Fruit fly (Drosophila melanogaster): Measurements from ENCODE around the gene SF2.

The SF2 gene

DNA sequence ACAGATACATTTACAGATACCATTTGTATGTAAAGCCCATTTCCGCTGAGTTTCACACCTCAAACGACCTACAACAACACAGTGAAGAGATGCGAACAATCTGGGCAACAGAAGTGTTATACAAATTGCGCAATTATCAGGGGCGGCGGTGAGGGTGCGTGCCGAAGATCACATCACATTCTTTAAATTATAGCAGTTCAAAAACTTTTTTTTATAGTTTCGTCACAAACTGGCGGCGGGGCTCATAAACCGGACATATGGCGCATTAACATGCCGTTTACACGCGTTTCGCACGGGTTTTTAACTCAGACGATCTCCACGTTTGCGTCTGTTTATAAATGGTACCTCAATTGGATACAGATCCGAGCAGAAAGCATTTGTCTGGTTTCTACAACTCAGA lies 11.4 kb upstream of the SF2 start:
- TF ChIP-seq pan (optimal IDR thresholded peaks at IDR 0.05), result no peak
- TF ChIP-seq Dll (optimal IDR thresholded peaks at IDR 0.05), result no peak
- no peak for TF ChIP-seq EcR (GFP tag; optimal IDR thresholded peaks at IDR 0.05)
- no peak for TF ChIP-seq psq (optimal IDR thresholded peaks at IDR 0.05)

DNA sequence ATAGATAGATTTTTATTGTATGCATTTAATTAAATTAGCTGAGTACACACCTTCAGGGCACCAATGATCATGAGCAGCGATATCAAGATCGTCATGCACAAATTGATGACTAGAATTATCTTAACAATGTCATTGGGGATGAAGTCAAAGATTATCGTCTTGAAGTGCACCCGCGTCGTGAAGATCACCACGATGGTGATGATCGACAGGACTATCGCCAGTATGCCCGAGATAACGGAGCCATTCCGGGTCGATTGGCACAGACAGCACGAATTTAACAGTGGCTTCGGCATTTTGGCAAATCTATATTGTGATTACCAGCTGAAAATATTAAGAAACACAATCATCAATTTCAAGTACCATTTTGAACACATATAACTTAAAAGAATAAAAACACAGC lies 10.3 kb upstream of the SF2 start:
- TF ChIP-seq EcR (GFP tag; optimal IDR thresholded peaks at IDR 0.05) (no peak), Dll (optimal IDR thresholded peaks at IDR 0.05) (no peak), usp (GFP tag; optimal IDR thresholded peaks at IDR 0.05) (no peak), CG8478 (optimal IDR thresholded peaks at IDR 0.05) (no peak), psq (optimal IDR thresholded peaks at IDR 0.05) (no peak), pan (optimal IDR thresholded peaks at IDR 0.05) (no peak)

DNA sequence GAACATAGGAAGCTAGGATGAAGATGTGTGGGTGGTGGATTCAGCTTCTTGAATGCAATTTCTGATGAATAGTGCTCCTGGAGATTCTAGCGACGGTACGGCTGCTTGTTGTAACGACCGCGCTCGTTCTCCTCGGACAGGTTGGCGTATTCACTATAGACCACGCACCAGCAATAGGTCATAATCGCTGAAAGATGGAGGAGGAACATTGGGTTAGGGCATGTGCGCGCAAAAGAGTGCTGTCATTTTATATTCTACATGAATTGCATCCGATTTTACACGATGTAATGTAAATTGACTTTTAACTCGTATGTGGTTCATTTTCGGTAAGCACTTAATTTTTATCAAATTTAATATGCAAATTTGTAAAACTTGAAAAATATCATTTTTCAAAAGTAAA lies 9.3 kb upstream of the SF2 start:
- TF ChIP-seq psq (optimal IDR thresholded peaks at IDR 0.05) (no peak), usp (GFP tag; optimal IDR thresholded peaks at IDR 0.05) (no peak), EcR (GFP tag; optimal IDR thresholded peaks at IDR 0.05) (no peak), CG8478 (optimal IDR thresholded peaks at IDR 0.05) (no peak), Dll (optimal IDR thresholded peaks at IDR 0.05) (no peak), pan (optimal IDR thresholded peaks at IDR 0.05) (no peak)

DNA sequence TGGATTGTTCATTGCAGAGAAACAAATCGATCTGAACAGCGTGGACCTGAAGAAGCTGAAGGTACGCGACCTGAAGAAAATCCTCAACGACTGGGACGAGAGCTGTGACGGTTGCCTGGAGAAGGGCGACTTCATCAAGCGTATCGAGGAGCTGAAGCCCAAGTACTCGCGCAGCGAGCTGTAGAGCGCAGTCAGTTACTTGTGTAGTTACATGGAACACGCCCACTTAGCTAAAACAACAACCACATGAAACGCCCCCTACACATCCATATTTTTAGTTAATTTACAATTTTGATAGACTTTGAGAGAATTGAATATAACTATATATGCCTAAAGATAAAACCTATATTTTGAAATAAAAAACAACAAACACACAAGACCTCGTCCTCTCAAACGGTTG lies 8.6 kb upstream of the SF2 start:
- TF ChIP-seq usp (GFP tag; optimal IDR thresholded peaks at IDR 0.05), result no peak
- TF ChIP-seq Dll (optimal IDR thresholded peaks at IDR 0.05), result no peak
- no peak for TF ChIP-seq CG8478 (optimal IDR thresholded peaks at IDR 0.05)
- TF ChIP-seq EcR (GFP tag; optimal IDR thresholded peaks at IDR 0.05), result no peak
- no peak for TF ChIP-seq psq (optimal IDR thresholded peaks at IDR 0.05)
- TF ChIP-seq pan (optimal IDR thresholded peaks at IDR 0.05), result no peak

DNA sequence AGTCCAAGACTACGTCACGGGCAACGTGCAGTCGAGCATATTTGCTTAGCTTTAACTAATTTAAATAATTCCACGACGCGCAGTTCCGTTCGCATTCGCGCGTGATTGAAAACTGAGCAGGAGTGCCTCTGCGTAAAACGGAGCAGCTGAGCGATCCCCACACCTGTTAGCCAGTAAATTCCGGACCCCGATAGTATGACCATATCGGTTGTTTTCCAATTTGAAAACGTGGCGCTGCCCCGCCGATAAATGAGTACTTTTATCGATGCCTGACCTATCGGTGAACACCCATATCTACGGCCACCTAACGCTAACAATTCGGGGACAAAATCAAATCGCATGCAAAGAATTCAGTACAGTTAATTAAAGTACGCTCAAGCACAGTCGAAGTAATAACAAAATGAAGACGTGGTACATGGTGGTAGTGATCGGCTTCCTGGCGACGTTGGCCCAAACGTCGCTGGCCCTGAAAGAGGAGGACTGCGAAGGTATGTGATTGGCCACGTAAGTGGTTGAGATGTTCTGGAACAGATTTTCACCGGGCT lies 7.4 kb upstream of the SF2 start, which contains the start of the genes CG14879 and Manf:
CG14879 (minus strand) TSS at position 116 of the 545 bp plus-strand sequence.
Manf (plus strand) TSS at position 294 of the 545 bp plus-strand sequence.
- no peak for TF ChIP-seq EcR (GFP tag; optimal IDR thresholded peaks at IDR 0.05)

DNA sequence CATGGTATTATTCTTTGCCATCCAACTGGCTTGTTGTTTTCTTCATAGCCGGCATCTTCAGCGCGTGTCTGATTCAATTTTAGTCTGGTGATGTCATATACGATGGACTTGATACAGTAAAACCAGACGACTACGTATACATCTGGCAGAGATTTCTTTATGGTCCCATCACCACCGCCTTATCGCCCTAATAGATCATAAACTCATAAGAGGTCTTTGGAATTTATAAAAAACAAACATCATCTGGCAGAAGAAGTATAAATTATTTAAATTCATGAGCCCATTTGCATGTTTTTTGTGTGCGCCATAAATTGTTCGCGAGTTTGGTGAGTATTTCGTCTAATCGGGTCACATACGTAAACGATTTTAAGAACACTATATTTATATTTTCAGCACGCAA lies 6.5 kb upstream of the SF2 start:
- TF ChIP-seq usp (GFP tag; optimal IDR thresholded peaks at IDR 0.05) (no peak), CG8478 (optimal IDR thresholded peaks at IDR 0.05) (no peak), Dll (optimal IDR thresholded peaks at IDR 0.05) (no peak), pan (optimal IDR thresholded peaks at IDR 0.05) (no peak), psq (optimal IDR thresholded peaks at IDR 0.05) (no peak), EcR (GFP tag; optimal IDR thresholded peaks at IDR 0.05) (no peak)

DNA sequence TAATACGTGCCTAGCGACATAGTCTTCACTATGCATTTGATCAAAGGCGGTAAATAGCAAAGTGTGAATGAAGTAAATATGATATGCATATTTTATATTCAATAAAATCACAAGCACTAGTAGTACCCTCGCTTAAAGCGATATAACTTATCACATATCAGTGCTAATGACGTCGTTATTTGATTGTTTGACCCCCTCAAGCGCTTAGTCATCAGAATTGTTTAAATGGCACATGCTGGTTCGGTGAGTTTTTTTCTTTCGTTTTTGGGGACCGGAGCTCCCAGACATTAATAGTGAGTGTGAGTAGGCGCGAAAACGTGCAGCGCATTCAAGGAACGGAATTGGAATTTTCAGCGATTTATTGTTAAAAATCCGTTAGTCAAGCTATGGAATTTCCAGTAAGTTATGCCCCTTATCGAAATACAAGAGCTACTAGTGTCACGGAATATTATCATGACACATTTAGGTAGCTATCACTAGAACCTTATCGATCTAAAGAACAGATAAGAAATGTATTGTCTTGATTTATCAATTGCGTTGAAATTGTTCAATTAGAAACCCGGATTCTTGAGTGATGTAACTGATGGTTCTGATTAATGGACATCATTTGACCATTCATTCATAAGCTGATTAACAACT lies 6.0 kb upstream of the SF2 start:
- no peak for TF ChIP-seq psq (optimal IDR thresholded peaks at IDR 0.05)
- no peak for TF ChIP-seq CG8478 (optimal IDR thresholded peaks at IDR 0.05)
- TF ChIP-seq EcR (GFP tag; optimal IDR thresholded peaks at IDR 0.05), result no peak
- TF ChIP-seq Dll (optimal IDR thresholded peaks at IDR 0.05), result no peak
- TF ChIP-seq usp (GFP tag; optimal IDR thresholded peaks at IDR 0.05), result no peak
- no peak for TF ChIP-seq pan (optimal IDR thresholded peaks at IDR 0.05)

DNA sequence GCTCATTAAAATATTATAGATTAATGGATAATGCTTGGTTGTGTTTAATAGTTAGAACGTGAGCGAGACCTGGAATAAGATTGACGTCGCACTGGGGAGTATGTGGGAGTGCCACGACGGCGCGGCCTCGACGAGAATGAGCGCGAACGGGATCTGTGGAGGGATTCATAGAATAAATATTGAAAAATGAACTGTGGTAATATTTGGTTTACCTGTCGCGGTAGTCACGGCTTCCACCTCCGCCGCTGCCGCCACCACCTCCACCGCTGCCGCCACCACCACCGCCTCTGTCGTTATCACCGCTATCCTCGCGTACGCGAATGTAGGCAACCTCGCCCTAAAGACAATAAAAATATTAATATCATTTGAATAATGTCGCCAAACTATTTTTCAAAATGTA lies 1.2 kb downstream of the SF2 start:
- no peak for TF ChIP-seq usp (GFP tag; optimal IDR thresholded peaks at IDR 0.05)
- TF ChIP-seq Dll (optimal IDR thresholded peaks at IDR 0.05), result no peak
- no peak for TF ChIP-seq EcR (GFP tag; optimal IDR thresholded peaks at IDR 0.05)
- TF ChIP-seq CG8478 (optimal IDR thresholded peaks at IDR 0.05), result no peak
- TF ChIP-seq psq (optimal IDR thresholded peaks at IDR 0.05), result no peak
- no peak for TF ChIP-seq pan (optimal IDR thresholded peaks at IDR 0.05)

DNA sequence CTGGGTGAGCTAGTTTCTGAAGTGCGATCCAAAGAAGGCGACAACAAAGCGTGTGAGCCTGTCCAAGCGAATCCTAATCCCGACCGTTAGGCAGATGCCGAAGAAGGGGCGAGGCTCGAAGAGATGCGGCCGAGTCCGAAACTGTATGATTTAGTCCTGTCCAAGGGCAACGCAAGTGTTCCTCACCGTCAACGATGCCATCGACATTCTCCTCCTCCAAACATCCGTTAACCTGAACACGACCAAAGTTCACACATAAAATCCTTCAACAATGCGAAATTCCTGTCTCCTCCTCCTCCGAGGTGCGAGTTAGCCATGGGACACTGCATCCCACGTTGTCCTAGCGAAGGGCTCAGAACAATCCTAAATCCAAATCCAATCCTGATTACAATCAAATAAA lies 2.3 kb downstream of the SF2 start, which contains the start of gene Sulf1:
Sulf1 (minus strand) TSS at position 101 of the 400 bp plus-strand sequence.
- TF ChIP-seq Dll (optimal IDR thresholded peaks at IDR 0.05), result no peak
- TF ChIP-seq usp (GFP tag; optimal IDR thresholded peaks at IDR 0.05), result no peak
- TF ChIP-seq psq (optimal IDR thresholded peaks at IDR 0.05), result no peak
- TF ChIP-seq pan (optimal IDR thresholded peaks at IDR 0.05), result no peak
- no peak for TF ChIP-seq CG8478 (optimal IDR thresholded peaks at IDR 0.05)
- no peak for TF ChIP-seq EcR (GFP tag; optimal IDR thresholded peaks at IDR 0.05)

DNA sequence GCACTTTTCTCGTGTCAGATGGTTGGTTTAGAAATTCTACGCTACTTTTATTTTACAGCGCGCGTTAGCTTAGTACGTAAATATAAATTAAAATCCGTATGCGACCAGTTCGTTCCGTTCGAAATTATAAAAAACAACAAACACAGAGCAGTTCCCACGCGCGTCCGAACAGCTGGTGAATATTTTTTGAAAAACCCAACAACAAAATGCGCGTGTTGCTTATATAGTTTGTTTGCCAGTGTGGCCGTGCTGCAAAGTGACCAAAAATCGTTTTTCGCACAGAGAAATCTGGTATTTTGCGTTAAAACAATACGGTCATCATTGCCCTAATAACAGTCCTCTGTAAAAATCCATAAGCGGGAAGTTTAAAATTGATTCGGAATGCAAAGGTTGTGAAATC lies 3.4 kb downstream of the SF2 start:
- no peak for TF ChIP-seq Dll (optimal IDR thresholded peaks at IDR 0.05)
- TF ChIP-seq psq (optimal IDR thresholded peaks at IDR 0.05), result no peak

DNA sequence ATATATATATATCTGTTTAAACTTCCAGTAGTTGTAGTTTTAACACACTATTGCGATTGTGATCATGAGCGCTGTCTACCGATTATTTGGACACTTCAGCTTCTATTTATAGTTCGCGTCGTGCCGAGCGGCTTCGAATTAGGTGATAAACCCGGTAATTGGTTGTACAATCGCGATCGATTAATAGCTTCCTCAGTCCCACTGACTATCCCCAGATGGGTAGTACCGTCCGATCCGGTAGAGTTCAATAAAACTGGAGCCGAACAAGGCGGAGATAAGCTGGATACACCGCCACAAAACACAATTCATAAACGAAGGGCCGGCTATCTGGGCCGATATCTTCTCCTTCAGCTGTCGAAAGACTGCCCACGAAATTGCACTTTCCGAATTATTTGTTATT lies 3.9 kb downstream of the SF2 start:
- TF ChIP-seq CG8478 (optimal IDR thresholded peaks at IDR 0.05) (no peak), usp (GFP tag; optimal IDR thresholded peaks at IDR 0.05) (no peak), pan (optimal IDR thresholded peaks at IDR 0.05) (no peak), Dll (optimal IDR thresholded peaks at IDR 0.05) (no peak), psq (optimal IDR thresholded peaks at IDR 0.05) (no peak), EcR (GFP tag; optimal IDR thresholded peaks at IDR 0.05) (no peak)

DNA sequence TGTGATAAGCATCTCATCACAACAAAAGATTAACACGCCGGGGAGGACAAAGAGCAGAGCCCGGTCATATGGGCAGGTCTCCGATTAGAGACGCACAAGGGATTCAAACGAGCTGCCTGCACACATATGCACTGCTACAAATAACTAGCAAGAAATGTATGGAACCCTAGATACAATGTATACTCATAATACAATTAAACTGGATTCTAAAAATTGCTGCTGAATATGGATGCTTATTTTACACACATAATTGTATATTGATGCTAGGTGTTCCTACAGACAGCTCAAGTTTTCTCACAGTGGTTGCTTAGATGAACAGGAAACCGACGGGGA lies 4.8 kb downstream of the SF2 start:
- TF ChIP-seq Dll (optimal IDR thresholded peaks at IDR 0.05), result no peak
- TF ChIP-seq usp (GFP tag; optimal IDR thresholded peaks at IDR 0.05), result no peak
- TF ChIP-seq psq (optimal IDR thresholded peaks at IDR 0.05), result no peak
- no peak for TF ChIP-seq CG8478 (optimal IDR thresholded peaks at IDR 0.05)
- TF ChIP-seq EcR (GFP tag; optimal IDR thresholded peaks at IDR 0.05), result no peak
- TF ChIP-seq pan (optimal IDR thresholded peaks at IDR 0.05), result no peak
